Fruit fly (Drosophila melanogaster): ENCODE measurements around the gene CG12990.

The CG12990 gene

DNA sequence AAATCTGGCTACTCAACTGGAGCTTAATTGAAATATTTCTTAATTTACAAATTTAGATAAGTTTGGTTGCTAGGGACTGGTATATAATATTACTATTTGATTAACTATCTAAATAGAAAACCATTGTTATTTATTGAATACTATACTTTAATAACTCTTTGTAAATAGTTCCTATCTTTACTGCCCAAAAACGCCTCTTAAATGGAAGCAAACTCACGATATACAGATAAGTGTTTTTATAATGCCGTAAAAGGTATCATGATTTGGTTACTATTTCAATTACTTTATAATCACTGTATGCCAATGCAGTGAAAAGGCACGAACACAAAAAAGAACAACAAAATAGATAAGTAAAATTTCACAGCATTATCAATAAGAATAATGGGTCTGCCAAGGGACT, 45.9 kb downstream of the CG12990 start:
- TF ChIP-seq CG16779 (tag; optimal IDR thresholded peaks at IDR 0.05) = no peak
- no peak for TF ChIP-seq CG9139 (GFP tag; optimal IDR thresholded peaks at IDR 0.05)
- no peak for TF ChIP-seq CG15336 (GFP tag; IDR thresholded peaks at IDR 0.05)
- TF ChIP-seq Sox14 (GFP tag; optimal IDR thresholded peaks at IDR 0.05) = no peak
- TF ChIP-seq salr (GFP tag; optimal IDR thresholded peaks at IDR 0.05) = no peak
- TF ChIP-seq CG6163 (GFP tag; IDR thresholded peaks at IDR 0.05) = no peak
- TF ChIP-seq CG1621 (tag; optimal IDR thresholded peaks at IDR 0.05) = no peak
- no peak for TF ChIP-seq CG8119 (GFP tag; IDR thresholded peaks at IDR 0.05)
- TF ChIP-seq acj6 (GFP tag; optimal IDR thresholded peaks at IDR 0.05) = no peak
- TF ChIP-seq CG6854 (GFP tag; optimal IDR thresholded peaks at IDR 0.05) = no peak
- TF ChIP-seq achi (GFP tag; optimal IDR thresholded peaks at IDR 0.05) = no peak
- no peak for TF ChIP-seq CG11902 (GFP tag; optimal IDR thresholded peaks at IDR 0.05)
- no peak for TF ChIP-seq CG6792 (GFP tag; optimal IDR thresholded peaks at IDR 0.05)
- TF ChIP-seq svp (GFP tag) = no peak
- TF ChIP-seq CG4318 (GFP tag; optimal IDR thresholded peaks at IDR 0.05) = no peak
- no peak for TF ChIP-seq CG31627 (GFP tag; optimal IDR thresholded peaks at IDR 0.05)

DNA sequence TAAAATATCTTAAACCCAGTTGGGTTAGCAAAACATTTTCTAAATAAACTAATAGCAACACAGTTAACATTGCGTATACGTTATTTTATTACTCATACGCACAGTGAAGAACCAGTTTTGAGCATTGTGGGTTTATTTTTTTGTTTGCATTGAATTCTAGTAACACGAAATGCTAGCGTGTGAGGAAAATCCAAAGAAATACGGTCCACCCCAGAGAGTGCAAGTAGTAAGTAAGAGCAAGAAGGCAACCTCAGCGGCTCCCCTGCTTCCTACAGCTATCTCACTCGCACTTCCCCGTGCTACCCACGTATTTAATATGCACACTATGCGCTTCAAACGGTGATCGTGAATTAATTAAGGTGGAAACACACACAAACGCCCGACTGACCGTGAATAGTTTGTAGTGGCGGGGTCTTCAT, 46.7 kb downstream of the CG12990 start:
- TF ChIP-seq fd85E (GFP tag; optimal IDR thresholded peaks at IDR 0.05) = peak; percentile 63
- peak; percentile 89 for TF ChIP-seq CG3919 (GFP tag; optimal IDR thresholded peaks at IDR 0.05)
- TF ChIP-seq fd59A (GFP tag; optimal IDR thresholded peaks at IDR 0.05) = peak; percentile 72
- peak; percentile 77 for TF ChIP-seq CG3032 (tag; optimal IDR thresholded peaks at IDR 0.05)
- peak; percentile 92 for TF ChIP-seq Hr4 (GFP tag; optimal IDR thresholded peaks at IDR 0.05)
- TF ChIP-seq Eip75B (GFP tag; optimal IDR thresholded peaks at IDR 0.05) = peak; percentile 90
- peak; percentile 81 for TF ChIP-seq Blimp-1 (GFP tag; optimal IDR thresholded peaks at IDR 0.05)
- peak; percentile 89 for TF ChIP-seq CG6792 (GFP tag; optimal IDR thresholded peaks at IDR 0.05)
- peak; percentile 65 for TF ChIP-seq spab (GFP tag; optimal IDR thresholded peaks at IDR 0.05)
- peak; percentile 51 for TF ChIP-seq fkh (GFP tag; optimal IDR thresholded peaks at IDR 0.05)
- peak; percentile 97 for TF ChIP-seq Eip78C (GFP tag)
- TF ChIP-seq Gug (GFP tag; IDR thresholded peaks at IDR 0.05) = peak; percentile 73
- peak; percentile 83 for TF ChIP-seq CG7368 (GFP tag; optimal IDR thresholded peaks at IDR 0.05)
- peak; percentile 85 for TF ChIP-seq CG11762 (GFP tag; optimal IDR thresholded peaks at IDR 0.05; ENCODE audit: insufficient read depth)
- TF ChIP-seq Hr39 (GFP tag; optimal IDR thresholded peaks at IDR 0.05) = peak; percentile 92
- TF ChIP-seq acj6 (GFP tag; optimal IDR thresholded peaks at IDR 0.05) = peak; percentile 86
- peak; percentile 80 for TF ChIP-seq CG1621 (tag; optimal IDR thresholded peaks at IDR 0.05)
- peak; percentile 76 for TF ChIP-seq Ets96B (tag; optimal IDR thresholded peaks at IDR 0.05)
- peak; percentile 90 for TF ChIP-seq net (GFP tag; optimal IDR thresholded peaks at IDR 0.05)
- peak; percentile 92 for TF ChIP-seq CG31627 (GFP tag; optimal IDR thresholded peaks at IDR 0.05)
- peak; percentile 68 for TF ChIP-seq CG9139 (GFP tag; optimal IDR thresholded peaks at IDR 0.05)
- peak; percentile 95 for TF ChIP-seq esn (GFP tag; optimal IDR thresholded peaks at IDR 0.05)
- TF ChIP-seq Sox15 (GFP tag; optimal IDR thresholded peaks at IDR 0.05) = peak; percentile 83
- TF ChIP-seq achi (GFP tag; optimal IDR thresholded peaks at IDR 0.05) = peak; percentile 87
- peak; percentile 92 for TF ChIP-seq CG8119 (GFP tag; IDR thresholded peaks at IDR 0.05)
- TF ChIP-seq CG6276 (GFP tag; optimal IDR thresholded peaks at IDR 0.05) = peak; percentile 92
- TF ChIP-seq CG10631 (GFP tag; optimal IDR thresholded peaks at IDR 0.05) = peak; percentile 75
- TF ChIP-seq salr (GFP tag; optimal IDR thresholded peaks at IDR 0.05) = peak; percentile 64 to 84
- peak; percentile 83 for TF ChIP-seq dac (GFP tag; optimal IDR thresholded peaks at IDR 0.05)
- TF ChIP-seq cyc (GFP tag; optimal IDR thresholded peaks at IDR 0.05) = peak; percentile 92
- peak; percentile 92 for TF ChIP-seq CG32006 (GFP tag; optimal IDR thresholded peaks at IDR 0.05)
- TF ChIP-seq CG11902 (GFP tag; optimal IDR thresholded peaks at IDR 0.05) = peak; percentile 71
- peak; percentile 92 for TF ChIP-seq eg (GFP tag; IDR thresholded peaks at IDR 0.05)
- TF ChIP-seq CG4318 (GFP tag; optimal IDR thresholded peaks at IDR 0.05) = peak; percentile 79
- TF ChIP-seq CG34406 (GFP tag; optimal IDR thresholded peaks at IDR 0.05) = peak; percentile 91
- peak; percentile 81 for TF ChIP-seq Eip93F (GFP tag; optimal IDR thresholded peaks at IDR 0.05)
- peak; percentile 90 for TF ChIP-seq CG6854 (GFP tag; optimal IDR thresholded peaks at IDR 0.05)
- TF ChIP-seq Lpt (GFP tag; optimal IDR thresholded peaks at IDR 0.05) = peak; percentile 85
- peak; percentile 92 for TF ChIP-seq Smox (GFP tag; optimal IDR thresholded peaks at IDR 0.05)
- TF ChIP-seq ss (GFP tag; optimal IDR thresholded peaks at IDR 0.05) = peak; percentile 74 to 81
- peak; percentile 89 for TF ChIP-seq Ets21C (GFP tag; optimal IDR thresholded peaks at IDR 0.05)
- TF ChIP-seq CG15336 (GFP tag; IDR thresholded peaks at IDR 0.05) = peak; percentile 95
- peak; percentile 82 for TF ChIP-seq CG16779 (tag; optimal IDR thresholded peaks at IDR 0.05)
- peak; percentile 84 for TF ChIP-seq CG6808 (GFP tag; optimal IDR thresholded peaks at IDR 0.05)
- peak; percentile 95 for TF ChIP-seq Met (GFP tag; optimal IDR thresholded peaks at IDR 0.05)

Measured in whole organism, prepupa.